Worm (Caenorhabditis elegans) whole organism, L4 larva: Measurements from ENCODE around the gene plk-3.

Experiments
- F44E2.7 ChIP-seq: fragments of 200-800 bp; sonication (Bioruptor generic); IDR thresholded peaks from 2 replicates; pipeline ENCODE4 v2.1.2; 2022; ENCODE audit warnings: missing genetic modification characterization, missing compliant biosample characterization
- ceh-82 ChIP-seq: sonication (generic microtip); optimal IDR thresholded peaks from 2 replicates; lab custom pipeline; 2017; ENCODE audit warnings: missing biosample characterization, missing genetic modification characterization
- lin-29 ChIP-seq: fragments of 200-800 bp; sonication (Bioruptor generic); IDR thresholded peaks from 2 replicates; pipeline ENCODE4 v1.3.6; 2022; ENCODE audit warnings: missing genetic modification reagents, missing genetic modification characterization, missing compliant biosample characterization
- madf-9 ChIP-seq: fragments of 200-800 bp; sonication (Bioruptor generic); conservative IDR thresholded peaks from 2 replicates; pipeline ENCODE4 v1.3.6; 2022; ENCODE audit warnings: missing genetic modification reagents, missing genetic modification characterization, missing compliant biosample characterization
- mep-1 ChIP-seq: fragments of 150-350 bp; sonication (generic microtip); optimal IDR thresholded peaks from 3 replicates; lab custom pipeline; 2014; ENCODE audit warnings: missing biosample characterization, missing genetic modification characterization
- tra-1 ChIP-seq: fragments of 200-800 bp; sonication (Bioruptor generic); IDR thresholded peaks from 2 replicates; pipeline ENCODE4 v1.3.6; 2022; ENCODE audit warnings: missing genetic modification reagents, missing genetic modification characterization, missing compliant biosample characterization

DNA sequence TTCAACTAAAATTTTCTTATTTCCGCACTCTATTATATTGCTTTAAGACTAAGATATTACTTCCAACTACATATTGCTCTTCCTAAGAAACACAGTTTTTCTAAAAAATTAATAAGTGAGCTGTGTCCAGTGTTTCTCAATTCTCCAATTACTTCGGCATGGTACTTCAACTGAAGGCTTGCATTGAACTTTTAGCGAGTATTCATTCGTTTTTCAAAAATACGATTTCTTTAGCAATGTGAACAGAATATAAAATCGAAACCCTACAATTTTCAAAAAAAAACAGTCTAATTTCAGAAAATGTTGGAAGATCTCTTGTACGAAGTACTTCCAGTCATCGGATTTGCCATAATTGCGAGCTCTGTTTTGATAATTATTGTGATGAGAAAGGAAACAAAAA lies 52.1 kb downstream of the plk-3 start, which contains the start of gene srtx-1:
- TF ChIP-seq F44E2.7 (GFP tag; lab: Robert Waterston, UW): no peak
- TF ChIP-seq lin-29 (GFP tag; lab: Robert Waterston, UW): no peak
- no peak for TF ChIP-seq ceh-82 (tag; lab: Kevin White, UChicago)
- TF ChIP-seq madf-9 (GFP tag; lab: Robert Waterston, UW): no peak
- no peak for TF ChIP-seq mep-1 (tag; lab: Kevin White, UChicago)
- TF ChIP-seq tra-1 (GFP tag; lab: Robert Waterston, UW): no peak
